Fruit fly (Drosophila melanogaster) whole organism, pupa: Measurements from ENCODE around the gene CG14642.

ENCODE experiments used
- CG10348 ChIP-seq: fragments of 200-800 bp; sonication (Bioruptor generic); IDR thresholded peaks from 2 replicates; pipeline ENCODE4 v1.3.6; 2022; ENCODE audit warnings: missing biosample characterization, missing genetic modification characterization
- CG17806 ChIP-seq: fragments of 200-800 bp; sonication (Bioruptor generic); optimal IDR thresholded peaks from 2 replicates; lab custom pipeline; 2018; ENCODE audit warnings: missing biosample characterization, mild to moderate bottlenecking, missing genetic modification characterization, moderate library complexity
- CG34367 ChIP-seq: fragments of 200-800 bp; sonication (Bioruptor generic); optimal IDR thresholded peaks from 2 replicates; lab custom pipeline; 2018; ENCODE audit warnings: missing biosample characterization, mild to moderate bottlenecking, missing genetic modification characterization
- CG8159 ChIP-seq: fragments of 200-800 bp; sonication (Bioruptor generic); optimal IDR thresholded peaks from 3 replicates; lab custom pipeline; 2018; ENCODE audit warnings: missing biosample characterization, mild to moderate bottlenecking, missing genetic modification characterization, moderate library complexity
- CG9948 ChIP-seq: fragments of 200-800 bp; sonication (Bioruptor generic); optimal IDR thresholded peaks from 2 replicates; lab custom pipeline; 2018; ENCODE audit warnings: missing biosample characterization, mild to moderate bottlenecking, missing genetic modification characterization, moderate library complexity
- D1 ChIP-seq: fragments of 200-800 bp; sonication (Bioruptor generic); optimal IDR thresholded peaks from 2 replicates; lab custom pipeline; 2018; ENCODE audit warnings: missing biosample characterization, mild to moderate bottlenecking, missing genetic modification characterization, moderate library complexity
- EcR ChIP-seq: fragments of 200-800 bp; sonication (Bioruptor generic); optimal IDR thresholded peaks from 3 replicates; lab custom pipeline; 2019; ENCODE audit warnings: missing biosample characterization, missing genetic modification characterization, mild to moderate bottlenecking, moderate library complexity, missing genetic modification reagents
- rn ChIP-seq: fragments of 200-800 bp; sonication (Bioruptor generic); IDR thresholded peaks from 2 replicates; pipeline ENCODE4 v1.3.6; 2022; ENCODE audit warnings: missing biosample characterization, missing genetic modification characterization

DNA sequence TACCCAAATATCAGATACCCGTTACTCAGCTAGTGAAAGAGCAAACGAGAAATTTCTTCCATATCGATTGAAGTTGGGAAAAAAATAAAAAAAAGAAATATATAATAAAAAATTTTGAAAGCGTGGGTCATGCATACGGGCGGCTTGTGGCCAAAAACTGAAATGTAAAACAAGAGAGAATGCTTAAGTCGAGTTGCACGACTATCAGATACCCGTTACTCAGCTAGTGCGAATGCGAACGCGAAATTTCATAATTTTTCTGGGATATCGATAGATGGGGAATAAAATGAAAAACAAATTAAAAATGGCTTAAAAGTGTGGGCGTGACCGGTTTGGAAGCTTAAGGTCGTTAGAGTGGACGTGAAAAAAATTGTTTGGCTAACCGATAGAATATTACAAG lies 25.8 kb upstream of the CG14642 start:
- TF ChIP-seq D1 (no peak), EcR (no peak), CG8159 (tag; lab: Kevin White, UChicago) (no peak), CG10348 (no peak), CG34367 (tag; lab: Kevin White, UChicago) (no peak), CG17806 (tag; lab: Kevin White, UChicago) (no peak), CG9948 (tag; lab: Kevin White, UChicago) (no peak), rn (no peak)
